Fruit fly (Drosophila melanogaster): ENCODE measurements around the gene CG6321.

The CG6321 gene

DNA sequence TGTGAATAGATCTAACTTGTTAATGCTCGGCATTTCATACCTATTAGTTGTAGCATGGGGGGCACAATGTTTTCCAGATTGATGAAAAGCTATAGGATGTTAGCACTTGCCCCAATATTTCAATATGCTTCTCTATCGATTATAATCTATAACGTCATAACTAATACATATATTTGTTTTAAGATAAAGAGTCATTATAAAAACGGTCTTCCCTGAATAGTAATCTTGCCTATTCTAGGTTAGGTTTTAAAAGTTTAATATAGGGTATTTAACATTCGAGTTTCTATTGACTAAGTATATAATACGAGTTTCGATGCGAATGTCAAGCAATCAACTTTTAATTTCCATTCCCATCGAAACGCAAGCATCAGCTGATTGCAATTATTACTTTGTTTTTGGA is at the start of gene CG6321, which contains the start of gene Blos2 (continued):
- TF ChIP-seq Atf6 (GFP tag; IDR thresholded peaks at IDR 0.05) (peak; percentile 66), croc (GFP tag; conservative IDR thresholded peaks at IDR 0.05) (peak; percentile 48; the same call in 2 of the 3 replicates), CG32772 (GFP tag; IDR thresholded peaks at IDR 0.05) (0 out of 2 replicates have a peak, but pooled peaks have one; percentile 5), gem (tag; optimal IDR thresholded peaks at IDR 0.05) (peak; percentile 90), twi (tag; optimal IDR thresholded peaks at IDR 0.05) (peak; percentile 51), Lhr (GFP tag; optimal IDR thresholded peaks at IDR 0.05) (peak; percentile 22), Opbp (GFP tag; IDR thresholded peaks at IDR 0.05; ENCODE audit: partially characterized antibody) (no peak), Sry-δ (GFP tag; optimal IDR thresholded peaks at IDR 0.05) (peak; percentile 2), vfl (GFP tag; optimal IDR thresholded peaks at IDR 0.05) (peak; percentile 56), CTCF (GFP tag; optimal IDR thresholded peaks at IDR 0.05) (peak; percentile 16), HLH4C (GFP tag; IDR thresholded peaks at IDR 0.05; ENCODE audit: partially characterized antibody) (no peak), GATAe (GFP tag; conservative IDR thresholded peaks at IDR 0.05) (peak; percentile 55; the same call in 1 of the 2 replicates), Optix (GFP tag; IDR thresholded peaks at IDR 0.05) (no peak), tio (GFP tag; optimal IDR thresholded peaks at IDR 0.05) (peak; percentile 37), Deaf1 (tag; optimal IDR thresholded peaks at IDR 0.05) (peak; percentile 66), CG16813 (GFP tag; IDR thresholded peaks at IDR 0.05; ENCODE audit: partially characterized antibody) (no peak), CrebB (tag; optimal IDR thresholded peaks at IDR 0.05) (peak; percentile 74), ato (GFP tag; IDR thresholded peaks at IDR 0.05; ENCODE audit: partially characterized antibody) (no peak), CG18764 (GFP tag; optimal IDR thresholded peaks at IDR 0.05) (peak; percentile 4), CG7786 (GFP tag; optimal IDR thresholded peaks at IDR 0.05) (peak; percentile 13), gfzf (GFP tag; optimal IDR thresholded peaks at IDR 0.05) (no peak), B-H2 (GFP tag; optimal IDR thresholded peaks at IDR 0.05) (peak; percentile 48), Doc3 (GFP tag; IDR thresholded peaks at IDR 0.05; ENCODE audit: partially characterized antibody) (no peak), cg (GFP tag; optimal IDR thresholded peaks at IDR 0.05) (no peak), Hr3 (GFP tag; optimal IDR thresholded peaks at IDR 0.05) (peak; percentile 69), so (GFP tag; IDR thresholded peaks at IDR 0.05) (peak; percentile 53; the same call in 1 of the 3 replicates), inv (GFP tag; IDR thresholded peaks at IDR 0.05; ENCODE audit: partially characterized antibody) (no peak), nmo (GFP tag; optimal IDR thresholded peaks at IDR 0.05) (peak; percentile 85), CG4730 (GFP tag; IDR thresholded peaks at IDR 0.05) (peak; percentile 38; the same call in 1 of the 2 replicates), CG7556 (GFP tag; optimal IDR thresholded peaks at IDR 0.05) (peak; percentile 79), kay (GFP tag; optimal IDR thresholded peaks at IDR 0.05) (peak; percentile 47), chinmo (GFP tag; IDR thresholded peaks at IDR 0.05; ENCODE audit: partially characterized antibody) (no peak), maf-S (GFP tag; optimal IDR thresholded peaks at IDR 0.05) (no peak), crc (GFP tag; optimal IDR thresholded peaks at IDR 0.05) (no peak), sd (tag; optimal IDR thresholded peaks at IDR 0.05) (peak; percentile 67), HmgZ (tag; optimal IDR thresholded peaks at IDR 0.05) (peak; percentile 84), Sox102F (GFP tag; optimal IDR thresholded peaks at IDR 0.05) (peak; percentile 78), CG12219 (GFP tag; optimal IDR thresholded peaks at IDR 0.05) (peak; percentile 74), Max (GFP tag; optimal IDR thresholded peaks at IDR 0.05) (peak; percentile 67), CG15514 (GFP tag; optimal IDR thresholded peaks at IDR 0.05) (peak; percentile 53), CG6791 (GFP tag; IDR thresholded peaks at IDR 0.05; ENCODE audit: partially characterized antibody) (no peak), Camta (GFP tag; optimal IDR thresholded peaks at IDR 0.05) (peak; percentile 19), sob (GFP tag; IDR thresholded peaks at IDR 0.05) (peak; percentile 76), CG10565 (GFP tag; optimal IDR thresholded peaks at IDR 0.05) (no peak), Elba2 (GFP tag; optimal IDR thresholded peaks at IDR 0.05) (no peak), CG17568 (GFP tag; optimal IDR thresholded peaks at IDR 0.05) (peak; percentile 78), fd102C (GFP tag; optimal IDR thresholded peaks at IDR 0.05) (no peak), CG12744 (GFP tag; optimal IDR thresholded peaks at IDR 0.05) (peak; percentile 54), CG8089 (GFP tag; optimal IDR thresholded peaks at IDR 0.05) (no peak), CG9609 (GFP tag; optimal IDR thresholded peaks at IDR 0.05) (peak; percentile 32), CG8478 (optimal IDR thresholded peaks at IDR 0.05) (no peak)

Data from whole organism, embryonic.